Worm (Caenorhabditis elegans) whole organism, L4 larva: ENCODE data around the gene R05G6.5.

Experiments used
- T20F7.1 ChIP-seq: fragments of 200-800 bp; sonication (Bioruptor generic); optimal IDR thresholded peaks from 2 replicates; lab custom pipeline; 2018; ENCODE audit warnings: mild to moderate bottlenecking, missing genetic modification characterization, missing compliant biosample characterization
- mxl-3 ChIP-seq: fragments of 200-800 bp; sonication (Bioruptor generic); optimal IDR thresholded peaks from 2 replicates; lab custom pipeline; 2018; ENCODE audit warnings: mild to moderate bottlenecking, missing genetic modification characterization, missing compliant biosample characterization
- tag-97 ChIP-seq: fragments of 200-800 bp; sonication (Bioruptor generic); IDR thresholded peaks from 2 replicates; pipeline ENCODE4 v1.3.6; 2022; ENCODE audit warnings: missing genetic modification characterization, missing compliant biosample characterization

DNA sequence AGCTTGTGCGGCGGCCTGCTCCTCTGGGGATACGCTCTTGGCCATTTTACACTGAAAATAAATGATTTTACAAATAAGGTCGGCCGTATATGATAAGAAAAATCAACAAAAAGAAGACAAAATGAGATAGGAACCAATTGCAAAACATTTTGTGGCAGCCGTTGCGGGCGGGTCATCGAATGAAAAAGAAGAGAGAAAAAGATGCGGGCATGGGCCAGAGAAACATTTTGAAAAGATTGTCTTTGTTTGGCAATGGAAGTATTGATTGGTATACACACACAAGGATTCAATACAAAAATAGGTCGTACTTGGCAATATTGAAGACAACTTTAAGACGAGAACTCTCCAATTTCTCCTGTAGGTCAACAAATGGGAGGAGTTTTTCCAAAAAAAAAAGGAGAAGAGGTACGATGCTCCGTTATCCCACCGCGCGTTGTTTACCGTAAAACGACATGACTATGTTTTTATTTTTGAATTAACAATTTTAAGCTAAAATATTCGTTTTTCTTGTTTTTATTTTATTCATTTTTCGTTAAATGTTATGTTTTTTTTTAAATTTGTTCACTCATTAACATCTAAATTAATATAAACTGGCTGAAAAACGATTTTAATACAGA, 4.6 kb downstream of the R05G6.5 start, which contains the start of the genes plc-4 and R05G6.4:
- TF ChIP-seq T20F7.1 (GFP tag; lab: Kevin White, UChicago) = peak; percentile 96
- TF ChIP-seq tag-97 = no peak
- no peak for TF ChIP-seq mxl-3 (GFP tag; lab: Kevin White, UChicago)
